Fruit fly (Drosophila melanogaster) Kc167 (cell line): ENCODE measurements around the gene Coq2.

ENCODE experiments used
- Myc ChIP-seq: fragments of >200 bp; optimal IDR thresholded peaks from 2 replicates; lab custom pipeline; 2017; ENCODE audit warnings: missing external identifiers
- Sin3A ChIP-seq: fragments of >200 bp; optimal IDR thresholded peaks from 2 replicates; lab custom pipeline; 2018; ENCODE audit warnings: missing external identifiers
- h ChIP-seq: fragments of >200 bp; optimal IDR thresholded peaks from 3 replicates; lab custom pipeline; 2018; ENCODE audit warnings: missing external identifiers
- insv ChIP-seq: fragments of >200 bp; optimal IDR thresholded peaks from 3 replicates; lab custom pipeline; 2018; ENCODE audit warnings: missing external identifiers
- psq ChIP-seq: fragments of >200 bp; optimal IDR thresholded peaks from 2 replicates; lab custom pipeline; 2017; ENCODE audit warnings: missing external identifiers

DNA sequence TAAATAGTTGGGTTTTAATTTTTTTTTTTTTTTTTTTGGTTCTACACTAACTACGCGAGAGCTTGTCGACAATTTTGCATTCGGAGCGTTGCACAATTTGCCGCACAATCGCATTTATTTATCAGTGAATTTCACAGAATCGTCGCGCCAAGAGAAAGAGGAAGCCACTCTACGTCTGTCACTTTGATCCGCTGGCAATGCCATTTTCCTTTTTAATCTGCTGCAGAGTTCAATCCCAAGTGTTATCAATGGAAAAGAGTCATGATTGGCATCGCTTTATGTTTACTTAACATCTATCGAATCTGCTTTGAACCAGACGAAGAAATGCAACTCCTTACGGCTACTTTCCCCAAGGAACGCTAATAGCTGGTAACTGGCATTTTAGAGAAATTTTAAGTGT, 13.3 kb upstream of the Coq2 start:
- TF ChIP-seq psq (lab: Kevin White, UChicago) (no peak), Sin3A (lab: Kevin White, UChicago) (no peak), h (lab: Kevin White, UChicago) (no peak), insv (lab: Kevin White, UChicago) (no peak), Myc (lab: Kevin White, UChicago) (no peak)
